Fruit fly (Drosophila melanogaster) whole organism, embryonic: ENCODE measurements around the gene CycB3.
A peak's percentile ranks its signal among the peaks of the same experiment; 100 is the strongest.

Experiments used
- Abd-B ChIP-seq: fragments of 200-800 bp; sonication (Bioruptor generic); optimal IDR thresholded peaks from 2 replicates; lab custom pipeline; 2018; ENCODE audit warnings: missing biosample characterization, mild to moderate bottlenecking, missing genetic modification characterization, moderate library complexity
- Asciz ChIP-seq: fragments of 200-800 bp; sonication (Bioruptor generic); optimal IDR thresholded peaks from 2 replicates; lab custom pipeline; 2017; ENCODE audit warnings: missing biosample characterization, mild to moderate bottlenecking, missing genetic modification characterization, missing genetic modification reagents
- Blimp-1 ChIP-seq: fragments of 200-800 bp; sonication (Bioruptor generic); optimal IDR thresholded peaks from 3 replicates; lab custom pipeline; 2018; ENCODE audit warnings: missing biosample characterization, missing genetic modification characterization, mild to moderate bottlenecking, moderate library complexity, missing genetic modification reagents
- CG10979 ChIP-seq: fragments of 200-800 bp; sonication (Bioruptor generic); optimal IDR thresholded peaks from 2 replicates; lab custom pipeline; 2018; ENCODE audit warnings: missing biosample characterization, mild to moderate bottlenecking, missing genetic modification characterization, moderate library complexity
- CG11093 ChIP-seq: fragments of 200-800 bp; sonication (Bioruptor generic); IDR thresholded peaks from 3 replicates; pipeline ENCODE4 v1.3.6; 2022; ENCODE audit warnings: missing biosample characterization, missing genetic modification characterization
- CG11723 ChIP-seq: fragments of 200-800 bp; sonication (Bioruptor generic); optimal IDR thresholded peaks from 2 replicates; lab custom pipeline; 2017; ENCODE audit warnings: missing biosample characterization, mild to moderate bottlenecking, missing genetic modification characterization
- CG1233 ChIP-seq: fragments of 200-800 bp; sonication (Bioruptor generic); optimal IDR thresholded peaks from 4 replicates; lab custom pipeline; 2018; ENCODE audit warnings: missing biosample characterization, mild to moderate bottlenecking, missing genetic modification characterization
- CG12942 ChIP-seq: fragments of 200-800 bp; sonication (Bioruptor generic); optimal IDR thresholded peaks from 3 replicates; lab custom pipeline; 2016; ENCODE audit warnings: missing biosample characterization, missing genetic modification characterization
- CG14050 ChIP-seq: fragments of 200-800 bp; sonication (Bioruptor generic); IDR thresholded peaks from 3 replicates; pipeline ENCODE4 v1.3.6; 2022; ENCODE audit warnings: missing biosample characterization, missing genetic modification characterization
- CG15011 ChIP-seq: fragments of 200-800 bp; sonication (Bioruptor generic); optimal IDR thresholded peaks from 3 replicates; lab custom pipeline; 2018; ENCODE audit warnings: missing biosample characterization, mild to moderate bottlenecking, missing genetic modification characterization
- CG15073 ChIP-seq: fragments of 200-800 bp; sonication (Bioruptor generic); optimal IDR thresholded peaks from 2 replicates; lab custom pipeline; 2016; ENCODE audit warnings: missing biosample characterization, missing genetic modification characterization
- CG15696 ChIP-seq: fragments of 200-800 bp; sonication (Bioruptor generic); optimal IDR thresholded peaks from 2 replicates; lab custom pipeline; 2019; ENCODE audit warnings: missing biosample characterization, mild to moderate bottlenecking, missing genetic modification characterization, moderate library complexity
- CG16779 ChIP-seq: fragments of 200-800 bp; sonication (Bioruptor generic); IDR thresholded peaks from 2 replicates; pipeline ENCODE4 v1.3.6; 2022; ENCODE audit warnings: missing biosample characterization, missing genetic modification characterization
- CG17328 ChIP-seq: fragments of 200-800 bp; sonication (Bioruptor generic); IDR thresholded peaks from 2 replicates; pipeline ENCODE4 v1.3.6; 2022; ENCODE audit warnings: missing biosample characterization, missing genetic modification characterization
- CG18262 ChIP-seq: fragments of 200-800 bp; optimal IDR thresholded peaks from 3 replicates; lab custom pipeline; 2019; ENCODE audit warnings: missing biosample characterization, mild to moderate bottlenecking, missing genetic modification characterization, moderate library complexity
- CG31224 ChIP-seq: fragments of 200-800 bp; sonication (Bioruptor generic); IDR thresholded peaks from 2 replicates; pipeline ENCODE4 v1.3.6; 2022; ENCODE audit warnings: missing biosample characterization, missing genetic modification characterization
- CG31365 ChIP-seq: fragments of 200-800 bp; sonication (Bioruptor generic); optimal IDR thresholded peaks from 2 replicates; lab custom pipeline; 2018; ENCODE audit warnings: missing biosample characterization, mild to moderate bottlenecking, missing genetic modification characterization
- CG3163 ChIP-seq: fragments of 200-800 bp; sonication (Bioruptor generic); optimal IDR thresholded peaks from 3 replicates; lab custom pipeline; 2016; ENCODE audit warnings: missing biosample characterization, missing genetic modification characterization
- CG3281 ChIP-seq: fragments of 200-800 bp; sonication (Bioruptor generic); optimal IDR thresholded peaks from 3 replicates; lab custom pipeline; 2017; ENCODE audit warnings: missing biosample characterization, mild to moderate bottlenecking, missing genetic modification characterization
- CG3838 ChIP-seq: fragments of 200-800 bp; sonication (Bioruptor generic); optimal IDR thresholded peaks from 3 replicates; lab custom pipeline; 2016; ENCODE audit warnings: missing biosample characterization, missing genetic modification characterization
- CG4424 ChIP-seq: fragments of 200-800 bp; sonication (Bioruptor generic); optimal IDR thresholded peaks from 3 replicates; lab custom pipeline; 2016; ENCODE audit warnings: missing biosample characterization, missing genetic modification characterization
- CG6791 ChIP-seq: fragments of 200-800 bp; sonication (Bioruptor generic); IDR thresholded peaks from 3 replicates; pipeline ENCODE4 v1.3.6; 2022; ENCODE audit warnings: missing biosample characterization, missing genetic modification characterization; ENCODE audit not compliant: partially characterized antibody
- CG7786 ChIP-seq: fragments of 200-800 bp; sonication (Bioruptor generic); optimal IDR thresholded peaks from 2 replicates; lab custom pipeline; 2016; ENCODE audit warnings: missing biosample characterization, missing genetic modification characterization
- CG8765 ChIP-seq: fragments of 200-800 bp; sonication (Bioruptor generic); IDR thresholded peaks from 2 replicates; pipeline ENCODE4 v1.3.6; 2022; ENCODE audit warnings: missing biosample characterization, missing genetic modification characterization
- CG9215 ChIP-seq: fragments of 200-800 bp; sonication (Bioruptor generic); IDR thresholded peaks from 2 replicates; pipeline ENCODE4 v1.3.6; 2022; ENCODE audit warnings: missing biosample characterization, missing genetic modification characterization
- CG9437 ChIP-seq: fragments of 200-800 bp; sonication (Bioruptor generic); optimal IDR thresholded peaks from 2 replicates; lab custom pipeline; 2018; ENCODE audit warnings: missing biosample characterization, mild to moderate bottlenecking, missing genetic modification characterization
- CHES-1-like ChIP-seq: fragments of 200-800 bp; sonication (Bioruptor generic); optimal IDR thresholded peaks from 2 replicates; lab custom pipeline; 2016; ENCODE audit warnings: missing biosample characterization, missing genetic modification characterization
- Dek ChIP-seq: fragments of 200-800 bp; sonication (Bioruptor generic); optimal IDR thresholded peaks from 3 replicates; lab custom pipeline; 2019; ENCODE audit warnings: missing biosample characterization, mild to moderate bottlenecking, missing genetic modification characterization, moderate library complexity
- Fer1 ChIP-seq: fragments of 200-800 bp; sonication (Bioruptor generic); optimal IDR thresholded peaks from 2 replicates; lab custom pipeline; 2017; ENCODE audit warnings: missing biosample characterization, mild to moderate bottlenecking, missing genetic modification characterization
- GATAe ChIP-seq: fragments of 200-800 bp; sonication (Bioruptor generic); conservative IDR thresholded peaks from 2 replicates; pipeline ENCODE4 v1.3.6; 2022; ENCODE audit warnings: missing biosample characterization, missing genetic modification characterization
- Hmx ChIP-seq: fragments of 200-800 bp; sonication (Bioruptor generic); optimal IDR thresholded peaks from 2 replicates; lab custom pipeline; 2016; ENCODE audit warnings: missing biosample characterization, missing genetic modification characterization
- NC2α ChIP-seq: fragments of 200-800 bp; sonication (Bioruptor generic); optimal IDR thresholded peaks from 2 replicates; lab custom pipeline; 2016; ENCODE audit warnings: missing biosample characterization, missing genetic modification characterization
- Nf-YB ChIP-seq: fragments of 200-800 bp; sonication (Bioruptor generic); optimal IDR thresholded peaks from 3 replicates; lab custom pipeline; 2019; ENCODE audit warnings: missing biosample characterization, mild to moderate bottlenecking, missing genetic modification characterization, moderate library complexity
- NfI ChIP-seq: fragments of 200-800 bp; sonication (Bioruptor generic); optimal IDR thresholded peaks from 3 replicates; lab custom pipeline; 2018; ENCODE audit warnings: missing biosample characterization, mild to moderate bottlenecking, missing genetic modification characterization, moderate library complexity
- Six4 ChIP-seq: fragments of 200-800 bp; sonication (Bioruptor generic); optimal IDR thresholded peaks from 2 replicates; lab custom pipeline; 2016; ENCODE audit warnings: missing biosample characterization, missing genetic modification characterization
- ab ChIP-seq: fragments of 200-800 bp; sonication (Bioruptor generic); optimal IDR thresholded peaks from 2 replicates; lab custom pipeline; 2016; ENCODE audit warnings: missing biosample characterization, missing genetic modification characterization
- az2 ChIP-seq: fragments of 200-800 bp; sonication (Bioruptor generic); optimal IDR thresholded peaks from 3 replicates; lab custom pipeline; 2016; ENCODE audit warnings: missing biosample characterization, missing genetic modification characterization
- br ChIP-seq: fragments of >200 bp; optimal IDR thresholded peaks from 2 replicates; lab custom pipeline; 2017
- chif ChIP-seq, 2 experiments: fragments of 200-800 bp; sonication (Bioruptor generic); optimal IDR thresholded peaks; 3 replicates each; lab custom pipeline; 2016; ENCODE audit warnings: missing biosample characterization in 2 of 2, missing genetic modification characterization in 2 of 2
- dmrt11E ChIP-seq: fragments of 200-800 bp; sonication (Bioruptor generic); optimal IDR thresholded peaks from 3 replicates; lab custom pipeline; 2018; ENCODE audit warnings: missing biosample characterization, mild to moderate bottlenecking, missing genetic modification characterization, moderate library complexity
- ems ChIP-seq: fragments of 200-800 bp; sonication (Bioruptor generic); optimal IDR thresholded peaks from 3 replicates; lab custom pipeline; 2016; ENCODE audit warnings: missing biosample characterization, missing genetic modification characterization
- ewg ChIP-seq: fragments of 200-800 bp; sonication (Bioruptor generic); optimal IDR thresholded peaks from 3 replicates; lab custom pipeline; 2017; ENCODE audit warnings: mild to moderate bottlenecking, missing biosample characterization, missing genetic modification reagents, missing genetic modification characterization
- fd64A ChIP-seq: fragments of 200-800 bp; sonication (Bioruptor generic); optimal IDR thresholded peaks from 3 replicates; lab custom pipeline; 2018; ENCODE audit warnings: missing biosample characterization, mild to moderate bottlenecking, missing genetic modification characterization
- gem ChIP-seq: fragments of 200-800 bp; sonication (Bioruptor generic); optimal IDR thresholded peaks from 2 replicates; lab custom pipeline; 2019; ENCODE audit warnings: missing biosample characterization, mild to moderate bottlenecking, missing genetic modification characterization, moderate library complexity
- her ChIP-seq: fragments of 200-800 bp; sonication (Bioruptor generic); optimal IDR thresholded peaks from 2 replicates; lab custom pipeline; 2016; ENCODE audit warnings: missing biosample characterization, missing genetic modification characterization
- org-1 ChIP-seq: fragments of 200-800 bp; sonication (Bioruptor generic); optimal IDR thresholded peaks from 2 replicates; lab custom pipeline; 2017; ENCODE audit warnings: missing biosample characterization, missing genetic modification characterization
- row ChIP-seq: fragments of 200-800 bp; sonication (Bioruptor generic); IDR thresholded peaks from 3 replicates; pipeline ENCODE4 v1.3.6; 2022; ENCODE audit warnings: missing biosample characterization, missing genetic modification characterization
- sc ChIP-seq, 3 experiments: fragments of >200 bp in 2 of 3; fragments of 200-800 bp in 1 of 3; sonication (Bioruptor generic) in 1 of 3; optimal IDR thresholded peaks; 2 replicates in 2 of 3; 3 replicates in 1 of 3; lab custom pipeline; 2017; ENCODE audit warnings: mild to moderate bottlenecking in 1 of 3, missing biosample characterization in 1 of 3, missing genetic modification characterization in 1 of 3, missing genetic modification reagents in 1 of 3
- scrt ChIP-seq: fragments of 200-800 bp; sonication (Bioruptor generic); optimal IDR thresholded peaks from 2 replicates; lab custom pipeline; 2018; ENCODE audit warnings: missing biosample characterization, mild to moderate bottlenecking, missing genetic modification characterization, moderate library complexity
- slp2 ChIP-seq: fragments of 200-800 bp; sonication (Bioruptor generic); optimal IDR thresholded peaks from 2 replicates; lab custom pipeline; 2016; ENCODE audit warnings: missing biosample characterization, missing genetic modification characterization
- sug ChIP-seq: fragments of 200-800 bp; optimal IDR thresholded peaks from 2 replicates; lab custom pipeline; 2019; ENCODE audit warnings: missing biosample characterization, mild to moderate bottlenecking, missing genetic modification characterization, moderate library complexity

CycB3 gene

DNA sequence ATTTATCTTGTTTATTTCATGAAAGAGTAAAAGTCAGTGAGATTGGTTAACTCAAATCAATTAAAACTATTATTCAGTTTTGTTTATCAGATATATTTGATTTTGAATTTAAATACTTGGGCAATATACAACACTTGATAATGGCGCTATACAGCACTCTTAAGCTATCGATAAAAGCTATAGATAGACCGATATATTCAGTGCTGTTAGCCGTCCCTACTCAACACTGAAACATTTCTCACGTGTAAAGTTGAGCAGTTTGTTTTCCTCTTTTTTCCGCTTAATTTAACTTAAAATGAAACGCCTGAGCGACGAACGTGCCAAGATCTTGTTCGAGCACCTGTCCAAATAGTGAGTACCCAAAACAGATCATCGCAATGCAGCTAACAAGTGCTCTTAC is 20.2 kb downstream of the CycB3 start, which contains the start of gene CG7006 (continued):
- peak; percentile 55 for TF ChIP-seq dmrt11E (tag; lab: Kevin White, UChicago)
- no peak for TF ChIP-seq gem (tag; lab: Kevin White, UChicago)
- no peak for TF ChIP-seq Blimp-1 (GFP tag; lab: Kevin White, UChicago)
- peak; percentile 14; the same call in 1 of the 2 replicates for TF ChIP-seq CG17328 (GFP tag; lab: Robert Waterston, UW)
- TF ChIP-seq CG1233 (GFP tag; lab: Kevin White, UChicago) = peak; percentile 30
- TF ChIP-seq CG9437 (GFP tag; lab: Kevin White, UChicago) = peak; percentile 26
- no peak for TF ChIP-seq CG11723 (GFP tag; lab: Kevin White, UChicago)
- peak; percentile 13 for TF ChIP-seq CG15073 (GFP tag; lab: Kevin White, UChicago)
- peak; percentile 88 for TF ChIP-seq CG6791 (GFP tag; lab: Robert Waterston, UW)
- TF ChIP-seq CG15011 (GFP tag; lab: Kevin White, UChicago) = peak; percentile 30
- no peak for TF ChIP-seq Asciz
- TF ChIP-seq scrt (GFP tag; lab: Kevin White, UChicago) = no peak
- TF ChIP-seq ems = peak; percentile 69
- TF ChIP-seq CG12942 (GFP tag; lab: Kevin White, UChicago) = peak; percentile 78
- TF ChIP-seq NfI (GFP tag; lab: Kevin White, UChicago) = peak; percentile 77
- TF ChIP-seq CG4424 = peak; percentile 65
- TF ChIP-seq CG10979 = peak; percentile 16
- TF ChIP-seq CG7786 (GFP tag; lab: Kevin White, UChicago) = peak; percentile 85
- TF ChIP-seq CG15696 = no peak
- TF ChIP-seq Dek (tag; lab: Kevin White, UChicago) = no peak
- no peak for TF ChIP-seq CG18262 (tag; lab: Kevin White, UChicago)
- TF ChIP-seq CG3838 (GFP tag; lab: Kevin White, UChicago) = no peak
- no peak for TF ChIP-seq org-1 (GFP tag; lab: Kevin White, UChicago)
- peak; percentile 6 for TF ChIP-seq Nf-YB (GFP tag; lab: Kevin White, UChicago)
- TF ChIP-seq CG3281 = no peak
- TF ChIP-seq CG31224 (GFP tag; lab: Robert Waterston, UW) = peak; percentile 39; the same call in 1 of the 2 replicates
- no peak for TF ChIP-seq sc (optimal IDR thresholded peaks at IDR 0.05; lab: Kevin White, UChicago)
- no peak for TF ChIP-seq sc (GFP tag; optimal IDR thresholded peaks at IDR 0.05; lab: Kevin White, UChicago)
- no peak for TF ChIP-seq Fer1 (GFP tag; lab: Kevin White, UChicago)
- TF ChIP-seq CG14050 (GFP tag; lab: Robert Waterston, UW) = peak; percentile 41; the same call in 2 of the 3 replicates
- TF ChIP-seq CG31365 (tag; lab: Kevin White, UChicago) = no peak
- TF ChIP-seq sug (tag; lab: Kevin White, UChicago) = no peak
- TF ChIP-seq CG9215 (GFP tag; lab: Robert Waterston, UW) = peak; percentile 64; the same call in 1 of the 2 replicates
- TF ChIP-seq CHES-1-like = peak; percentile 75
- TF ChIP-seq az2 (GFP tag; lab: Kevin White, UChicago) = peak; percentile 45
- no peak for TF ChIP-seq br (lab: Kevin White, UChicago)
- no peak for TF ChIP-seq CG11093
- no peak for TF ChIP-seq fd64A
- peak; percentile 75 for TF ChIP-seq her (GFP tag; lab: Kevin White, UChicago)
- TF ChIP-seq slp2 (GFP tag; lab: Kevin White, UChicago) = peak; percentile 60
- peak; percentile 85 for TF ChIP-seq CG16779 (GFP tag; lab: Robert Waterston, UW)
- TF ChIP-seq Six4 (GFP tag; lab: Kevin White, UChicago) = peak; percentile 35
- no peak; the same call in 1 of the 2 replicates for TF ChIP-seq GATAe (GFP tag; lab: Robert Waterston, UW)
- no peak for TF ChIP-seq NC2α (GFP tag; lab: Kevin White, UChicago)
- TF ChIP-seq CG3163 (GFP tag; lab: Kevin White, UChicago) = peak; percentile 59
- peak; percentile 16 for TF ChIP-seq ab (GFP tag; lab: Kevin White, UChicago)
- TF ChIP-seq ewg = peak; percentile 15
- TF ChIP-seq Hmx (GFP tag; lab: Kevin White, UChicago) = no peak
- TF ChIP-seq Abd-B = peak; percentile 27
- TF ChIP-seq chif (GFP tag; optimal IDR thresholded peaks at IDR 0.05; lab: Kevin White, UChicago) = peak; percentile 70 to 72
- peak; percentile 27; the same call in 1 of the 3 replicates for TF ChIP-seq row
- TF ChIP-seq CG8765 (GFP tag; lab: Robert Waterston, UW) = no peak
